Worm (Caenorhabditis elegans): Measurements from ENCODE around the gene srbc-9.

- TF ChIP-seq nhr-21 (tag; optimal IDR thresholded peaks at IDR 0.05) (no peak), ztf-4 (tag; optimal IDR thresholded peaks at IDR 0.05) (no peak), nhr-77 (tag; optimal IDR thresholded peaks at IDR 0.05) (no peak), unc-62 (GFP tag; optimal IDR thresholded peaks at IDR 0.05) (no peak), snpc-4 (tag; optimal IDR thresholded peaks at IDR 0.05) (no peak), fos-1 (tag; optimal IDR thresholded peaks at IDR 0.05) (no peak), ZK546.5 (tag; optimal IDR thresholded peaks at IDR 0.05) (no peak), nhr-12 (tag; optimal IDR thresholded peaks at IDR 0.05) (no peak), skn-1 (tag; optimal IDR thresholded peaks at IDR 0.05) (no peak), alr-1 (tag; optimal IDR thresholded peaks at IDR 0.05) (no peak), sma-9 (GFP tag; optimal IDR thresholded peaks at IDR 0.05) (no peak), sma-9 (tag; optimal IDR thresholded peaks at IDR 0.05) (no peak)
Observed at ce11 chrV:7487518-7487917, 2.7 kb downstream of the srbc-9 start, which contains the start of gene srbc-7.
